Fruit fly (Drosophila melanogaster): Measurements from ENCODE around the gene TyrRS.

- TF ChIP-seq CTCF (optimal IDR thresholded peaks at IDR 0.05) (no peak), CG8478 (optimal IDR thresholded peaks at IDR 0.05) (no peak)
Measured at dm6 chr3L:16402253-16402652, 16.8 kb downstream of the TyrRS start.
